Worm (Caenorhabditis elegans) whole organism, mixed stage, embryonic: Measurements from ENCODE around the gene C06B3.7.

Source experiments
- M03D4.4 ChIP-seq: sonication (generic microtip); optimal IDR thresholded peaks from 2 replicates; lab custom pipeline; 2017; ENCODE audit warnings: mild to moderate bottlenecking, missing genetic modification characterization, missing compliant biosample characterization
- bed-3 ChIP-seq: fragments of 200-800 bp; sonication (Bioruptor generic); optimal IDR thresholded peaks from 3 replicates; lab custom pipeline; 2018; ENCODE audit warnings: mild to moderate bottlenecking, missing genetic modification characterization, moderate library complexity, missing compliant biosample characterization
- ceh-39 ChIP-seq: fragments of 150-350 bp; optimal IDR thresholded peaks from 2 replicates; lab custom pipeline; 2014; ENCODE audit warnings: missing biosample characterization, missing genetic modification characterization
- ceh-43 ChIP-seq: fragments of 200-800 bp; sonication (Bioruptor generic); optimal IDR thresholded peaks from 2 replicates; lab custom pipeline; 2018; ENCODE audit warnings: mild to moderate bottlenecking, missing genetic modification characterization, moderate library complexity, missing compliant biosample characterization
- ceh-83 ChIP-seq: fragments of 200-800 bp; sonication (Bioruptor generic); optimal IDR thresholded peaks from 2 replicates; lab custom pipeline; 2018; ENCODE audit warnings: mild to moderate bottlenecking, missing genetic modification characterization, missing compliant biosample characterization
- cnd-1 ChIP-seq: fragments of 200-800 bp; sonication (Bioruptor generic); optimal IDR thresholded peaks from 2 replicates; lab custom pipeline; 2018; ENCODE audit warnings: mild to moderate bottlenecking, missing genetic modification characterization, missing compliant biosample characterization
- drap-1 ChIP-seq: fragments of 200-800 bp; sonication (Bioruptor generic); optimal IDR thresholded peaks from 3 replicates; lab custom pipeline; 2018; ENCODE audit warnings: mild to moderate bottlenecking, missing genetic modification characterization, missing compliant biosample characterization
- elt-1 ChIP-seq: sonication (generic microtip); optimal IDR thresholded peaks from 2 replicates; lab custom pipeline; 2017; ENCODE audit warnings: missing genetic modification characterization, mild to moderate bottlenecking, missing compliant biosample characterization, antibody characterized with exemption, moderate library complexity, borderline replicate concordance; ENCODE audit not compliant: insufficient read depth
- elt-3 ChIP-seq: fragments of 150-350 bp; optimal IDR thresholded peaks from 2 replicates; lab custom pipeline; 2014; ENCODE audit warnings: missing biosample characterization, missing genetic modification characterization
- flh-1 ChIP-seq: fragments of 200-800 bp; sonication (Bioruptor generic); optimal IDR thresholded peaks from 2 replicates; lab custom pipeline; 2018; ENCODE audit warnings: mild to moderate bottlenecking, missing genetic modification characterization, moderate library complexity, missing compliant biosample characterization
- ham-2 ChIP-seq: fragments of 200-800 bp; sonication (Bioruptor generic); optimal IDR thresholded peaks from 2 replicates; lab custom pipeline; 2018; ENCODE audit warnings: mild to moderate bottlenecking, missing genetic modification characterization, missing compliant biosample characterization
- hlh-1 ChIP-seq: fragments of 150-350 bp; optimal IDR thresholded peaks from 2 replicates; lab custom pipeline; 2014; ENCODE audit warnings: missing biosample characterization, missing genetic modification reagents, missing genetic modification characterization
- lin-13 ChIP-seq: fragments of 150-350 bp; optimal IDR thresholded peaks from 2 replicates; lab custom pipeline; 2014; ENCODE audit warnings: missing biosample characterization, missing genetic modification characterization
- lin-32 ChIP-seq: fragments of 200-800 bp; sonication (Bioruptor generic); optimal IDR thresholded peaks from 2 replicates; lab custom pipeline; 2018; ENCODE audit warnings: mild to moderate bottlenecking, missing genetic modification characterization, missing compliant biosample characterization
- lsy-2 ChIP-seq: fragments of 150-350 bp; optimal IDR thresholded peaks from 2 replicates; lab custom pipeline; 2014; ENCODE audit warnings: missing biosample characterization, missing genetic modification characterization
- mab-5 ChIP-seq: fragments of 150-350 bp; optimal IDR thresholded peaks from 2 replicates; lab custom pipeline; 2014; ENCODE audit warnings: missing biosample characterization, missing genetic modification characterization
- mep-1 ChIP-seq: fragments of 150-350 bp; optimal IDR thresholded peaks from 2 replicates; lab custom pipeline; 2017; ENCODE audit warnings: missing biosample characterization, missing genetic modification reagents, missing genetic modification characterization, inconsistent platforms
- mls-2 ChIP-seq: sonication (generic microtip); optimal IDR thresholded peaks from 2 replicates; lab custom pipeline; 2016; ENCODE audit warnings: mild to moderate bottlenecking, missing genetic modification characterization, moderate library complexity, missing compliant biosample characterization
- nhr-2 ChIP-seq: fragments of 150-350 bp; optimal IDR thresholded peaks from 2 replicates; lab custom pipeline; 2014; ENCODE audit warnings: missing biosample characterization, missing genetic modification characterization
- nhr-237 ChIP-seq: fragments of 150-350 bp; optimal IDR thresholded peaks from 2 replicates; lab custom pipeline; 2014; ENCODE audit warnings: missing biosample characterization, missing genetic modification characterization
- pha-4 ChIP-seq: fragments of 150-350 bp; optimal IDR thresholded peaks from 2 replicates; lab custom pipeline; 2018; ENCODE audit warnings: missing biosample characterization, missing genetic modification reagents, missing genetic modification characterization
- sem-2 ChIP-seq: fragments of 200-800 bp; sonication (Bioruptor generic); optimal IDR thresholded peaks from 2 replicates; lab custom pipeline; 2018; ENCODE audit warnings: mild to moderate bottlenecking, missing genetic modification characterization, missing compliant biosample characterization
- snpc-4 ChIP-seq: fragments of 150-350 bp; optimal IDR thresholded peaks from 2 replicates; lab custom pipeline; 2014; ENCODE audit warnings: missing biosample characterization, missing genetic modification characterization
- sptf-1 ChIP-seq: sonication (generic microtip); optimal IDR thresholded peaks from 2 replicates; lab custom pipeline; 2017; ENCODE audit warnings: mild to moderate bottlenecking, missing genetic modification characterization, moderate library complexity, missing compliant biosample characterization
- tbx-8 ChIP-seq: fragments of 200-800 bp; sonication (Bioruptor generic); optimal IDR thresholded peaks from 2 replicates; lab custom pipeline; 2018; ENCODE audit warnings: mild to moderate bottlenecking, missing genetic modification characterization, moderate library complexity, missing compliant biosample characterization
- unc-120 ChIP-seq: sonication (generic microtip); optimal IDR thresholded peaks from 2 replicates; lab custom pipeline; 2017; ENCODE audit warnings: missing genetic modification characterization, missing compliant biosample characterization; ENCODE audit not compliant: poor library complexity, severe bottlenecking
- unc-39 ChIP-seq: fragments of 150-350 bp; optimal IDR thresholded peaks from 2 replicates; lab custom pipeline; 2014; ENCODE audit warnings: missing biosample characterization, missing genetic modification characterization
- unc-62 ChIP-seq: fragments of 150-350 bp; optimal IDR thresholded peaks from 2 replicates; lab custom pipeline; 2014; ENCODE audit warnings: missing biosample characterization, missing genetic modification reagents, missing genetic modification characterization
- zip-8 ChIP-seq: fragments of 150-350 bp; optimal IDR thresholded peaks from 2 replicates; lab custom pipeline; 2014; ENCODE audit warnings: missing biosample characterization, missing genetic modification characterization
- ztf-11 ChIP-seq: fragments of 150-350 bp; optimal IDR thresholded peaks from 2 replicates; lab custom pipeline; 2014; ENCODE audit warnings: missing biosample characterization, missing genetic modification characterization

Gene C06B3.7

DNA sequence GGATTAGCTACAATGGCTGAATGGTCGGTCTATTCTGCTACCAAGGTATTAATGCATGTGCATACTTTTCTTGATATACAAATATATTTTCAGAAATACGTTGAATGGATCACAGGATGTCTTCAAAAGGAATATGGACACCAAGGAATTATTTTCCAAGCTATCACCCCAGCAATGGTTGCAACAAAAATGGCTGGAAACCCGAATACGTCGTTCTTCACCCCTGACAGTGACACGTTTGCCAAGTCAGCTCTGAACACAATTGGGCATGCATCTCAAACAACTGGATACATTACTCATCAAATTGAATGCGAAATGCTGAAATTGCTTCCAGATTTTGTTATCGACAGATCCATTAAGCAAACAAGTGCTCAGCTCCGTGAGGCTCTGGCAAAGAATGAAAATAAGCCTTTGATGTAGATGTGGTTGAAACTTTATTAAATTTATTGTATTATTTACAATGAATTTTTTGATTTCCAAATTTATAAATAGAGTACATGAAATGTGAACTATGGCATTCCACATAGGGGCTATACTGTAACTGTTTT lies 1.9 kb upstream of the C06B3.7 start:
- TF ChIP-seq flh-1 (no peak), sptf-1 (tag; lab: Kevin White, UChicago) (no peak), lin-13 (tag; lab: Kevin White, UChicago) (no peak)
- TF ChIP-seq, all 35 proteins: peak for 0

DNA sequence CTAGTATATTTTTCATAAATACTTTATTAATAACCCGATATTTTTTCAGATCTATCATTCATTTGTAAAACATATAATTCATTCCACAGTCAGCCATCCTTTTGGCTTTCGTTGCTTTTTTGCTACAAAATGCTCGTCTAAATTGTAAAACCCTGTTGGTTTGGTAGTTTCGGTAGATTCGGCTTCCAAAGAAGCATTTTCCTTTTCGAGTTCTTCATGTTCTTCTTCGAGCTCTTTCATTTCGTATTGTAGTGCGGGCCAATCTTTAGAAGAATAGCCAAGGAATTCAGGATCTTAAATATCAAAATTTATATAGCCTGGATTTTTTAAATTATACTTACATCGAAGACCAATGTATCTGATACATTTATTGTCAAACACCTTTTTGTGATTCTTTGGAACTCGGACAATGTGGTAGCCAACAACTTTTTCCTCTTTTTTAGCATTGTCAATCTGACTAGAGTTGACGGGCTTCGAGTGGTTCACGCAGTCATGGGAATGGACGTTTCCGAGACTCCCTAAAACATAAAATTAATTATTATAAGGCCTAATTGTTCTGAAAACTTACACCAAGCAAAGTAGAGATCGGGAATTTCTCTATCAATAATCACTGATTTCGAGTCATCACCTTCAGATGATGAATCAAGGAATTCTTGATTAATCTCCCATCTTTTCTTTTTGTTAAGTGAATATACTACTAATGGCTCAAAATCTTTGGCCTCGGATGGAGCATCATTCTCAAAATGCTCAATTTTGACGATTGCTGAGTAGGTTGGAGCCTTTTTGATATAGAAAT lies 1.2 kb upstream of the C06B3.7 start:
- no peak for TF ChIP-seq flh-1
- TF ChIP-seq elt-1 (tag; lab: Kevin White, UChicago), result no peak
- no peak for TF ChIP-seq unc-39 (tag; lab: Kevin White, UChicago)

ce11 chrV:13908916-13909176 lies 640 bp upstream of the C06B3.7 start, which contains the start of gene C06B3.6:
C06B3.6 (minus strand) TSS chrV:13908967.
- TF ChIP-seq elt-1 (tag; lab: Kevin White, UChicago) (no peak), mab-5 (tag; lab: Kevin White, UChicago) (no peak), sptf-1 (tag; lab: Kevin White, UChicago) (no peak), nhr-237 (tag; lab: Kevin White, UChicago) (no peak), pha-4 (no peak), snpc-4 (tag; lab: Kevin White, UChicago) (no peak), drap-1 (GFP tag; lab: Kevin White, UChicago) (no peak), mls-2 (no peak), cnd-1 (tag; lab: Kevin White, UChicago) (no peak), lin-32 (no peak), bed-3 (GFP tag; lab: Kevin White, UChicago) (no peak), ham-2 (no peak), ztf-11 (tag; lab: Kevin White, UChicago) (no peak), mep-1 (no peak), sem-2 (GFP tag; lab: Kevin White, UChicago) (no peak), tbx-8 (GFP tag; lab: Kevin White, UChicago) (no peak), ceh-83 (no peak)

DNA sequence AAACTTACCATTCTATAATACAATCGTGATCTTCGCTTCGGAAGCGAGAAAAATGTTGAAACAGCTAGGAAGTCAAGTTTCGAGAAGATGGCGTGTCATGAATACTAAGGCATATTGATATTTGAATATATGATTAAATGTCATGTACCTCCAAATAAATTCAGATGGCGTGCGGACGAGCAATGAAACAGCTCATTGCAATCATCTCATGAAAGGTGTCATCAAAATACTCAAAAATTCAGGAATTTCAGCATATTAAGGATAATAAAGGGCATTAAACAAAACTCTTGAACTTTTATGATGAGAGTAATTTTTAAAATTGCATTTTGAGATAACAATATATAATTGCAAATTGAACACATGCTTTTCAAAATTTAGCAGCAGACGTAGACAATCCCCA lies 5.9 kb downstream of the C06B3.7 start, which contains the start of gene gcy-32:
TSS of gene gcy-32 (minus strand) at position 101 of the 400 bp plus-strand sequence.
- TF ChIP-seq cnd-1 (tag; lab: Kevin White, UChicago) (no peak), pha-4 (no peak), nhr-237 (tag; lab: Kevin White, UChicago) (no peak), lin-13 (tag; lab: Kevin White, UChicago) (no peak), mls-2 (no peak), mep-1 (no peak), ztf-11 (tag; lab: Kevin White, UChicago) (no peak), ceh-39 (tag; lab: Kevin White, UChicago) (no peak), elt-1 (tag; lab: Kevin White, UChicago) (no peak), M03D4.4 (tag; lab: Kevin White, UChicago) (no peak), zip-8 (tag; lab: Kevin White, UChicago) (no peak), unc-62 (GFP tag; lab: Kevin White, UChicago) (no peak), nhr-2 (tag; lab: Kevin White, UChicago) (no peak), ham-2 (no peak), bed-3 (GFP tag; lab: Kevin White, UChicago) (no peak), flh-1 (no peak), drap-1 (GFP tag; lab: Kevin White, UChicago) (no peak), snpc-4 (tag; lab: Kevin White, UChicago) (no peak)
- TF ChIP-seq, all 35 proteins: peak for 0

DNA sequence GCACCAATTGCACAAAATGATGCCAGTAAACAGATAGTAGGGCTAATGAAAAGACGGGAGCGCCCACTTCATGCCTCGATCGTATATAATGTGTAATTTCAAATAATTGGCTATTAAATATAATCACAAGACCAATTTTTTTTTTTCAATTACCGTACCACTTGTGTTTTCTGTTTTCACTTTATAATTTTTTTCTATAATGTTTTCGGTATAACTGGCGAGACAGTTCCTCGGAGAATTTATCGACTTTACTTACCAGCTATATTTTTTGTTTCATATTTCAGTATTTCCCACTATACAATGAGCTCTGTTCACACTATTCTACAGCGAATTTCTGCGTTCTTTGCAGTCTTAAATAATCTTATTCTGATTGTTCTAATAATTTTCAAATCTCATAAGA lies 6.7 kb downstream of the C06B3.7 start, which contains the start of gene str-252:
TSS of gene str-252 (plus strand) at position 301 of the 400 bp plus-strand sequence.
- TF ChIP-seq ceh-83, result no peak
- TF ChIP-seq M03D4.4 (tag; lab: Kevin White, UChicago), result no peak
- TF ChIP-seq unc-120 (tag; lab: Kevin White, UChicago), result no peak
- no peak for TF ChIP-seq zip-8 (tag; lab: Kevin White, UChicago)
- no peak for TF ChIP-seq tbx-8 (GFP tag; lab: Kevin White, UChicago)
- no peak for TF ChIP-seq flh-1
- no peak for TF ChIP-seq mep-1
- TF ChIP-seq ceh-43 (GFP tag; lab: Kevin White, UChicago), result no peak
- no peak for TF ChIP-seq mls-2
- no peak for TF ChIP-seq lsy-2
- TF ChIP-seq nhr-237 (tag; lab: Kevin White, UChicago), result no peak
- TF ChIP-seq ztf-11 (tag; lab: Kevin White, UChicago), result no peak
- TF ChIP-seq elt-3 (tag; lab: Kevin White, UChicago), result no peak
- TF ChIP-seq unc-62 (GFP tag; lab: Kevin White, UChicago), result no peak
- TF ChIP-seq elt-1 (tag; lab: Kevin White, UChicago), result no peak
- no peak for TF ChIP-seq unc-39 (tag; lab: Kevin White, UChicago)
- TF ChIP-seq hlh-1 (tag; lab: Kevin White, UChicago), result no peak
- no peak for TF ChIP-seq nhr-2 (tag; lab: Kevin White, UChicago)
- no peak for TF ChIP-seq pha-4
